Worm (Caenorhabditis elegans): ENCODE data around the gene far-1.

The far-1 gene

ce11 chrIII:9114076-9114475 is 33.1 kb upstream of the far-1 start:
- TF ChIP-seq tlp-1 (tag; optimal IDR thresholded peaks at IDR 0.05): no peak
- peak; percentile 0 for TF ChIP-seq blmp-1 (tag; optimal IDR thresholded peaks at IDR 0.05)

- TF ChIP-seq dsc-1 (tag; optimal IDR thresholded peaks at IDR 0.05) (no peak), nhr-84 (tag; optimal IDR thresholded peaks at IDR 0.05) (no peak), ama-1 (optimal IDR thresholded peaks at IDR 0.05) (no peak), xbp-1 (tag; optimal IDR thresholded peaks at IDR 0.05) (no peak), zip-4 (GFP tag; optimal IDR thresholded peaks at IDR 0.05) (no peak), blmp-1 (tag; optimal IDR thresholded peaks at IDR 0.05) (peak; percentile 23), snpc-4 (tag; optimal IDR thresholded peaks at IDR 0.05) (no peak), nhr-237 (tag; optimal IDR thresholded peaks at IDR 0.05) (no peak), vab-15 (tag; optimal IDR thresholded peaks at IDR 0.05) (no peak), C16A3.4 (tag; optimal IDR thresholded peaks at IDR 0.05) (no peak), efl-1 (optimal IDR thresholded peaks at IDR 0.05) (no peak), efl-1 (GFP tag; optimal IDR thresholded peaks at IDR 0.05 in 1 of 2) (peak; percentile 43 to 85), lin-13 (GFP tag; optimal IDR thresholded peaks at IDR 0.05) (no peak)
These were observed 31.5 kb upstream of the far-1 start for ce11 chrIII:9112479-9112878.

ce11 chrIII:9110914-9111313 is 29.9 kb upstream of the far-1 start:
- TF ChIP-seq lsy-2 (tag; optimal IDR thresholded peaks at IDR 0.05) (peak in 1 of 2 experiments; percentile 19), isw-1 (GFP tag; IDR thresholded peaks at IDR 0.05) (peak; percentile 21; the same call in 1 of the 2 replicates), efl-1 (optimal IDR thresholded peaks at IDR 0.05) (peak in 1 of 2 experiments; percentile 25), efl-1 (GFP tag; optimal IDR thresholded peaks at IDR 0.05 in 1 of 2) (peak in 1 of 2 experiments; percentile 10), nhr-71 (tag; optimal IDR thresholded peaks at IDR 0.05) (peak; percentile 27), dpl-1 (GFP tag; optimal IDR thresholded peaks at IDR 0.05) (peak in 1 of 3 experiments; percentile 11), lin-14 (GFP tag; optimal IDR thresholded peaks at IDR 0.05) (peak; percentile 10), nhr-47 (tag; optimal IDR thresholded peaks at IDR 0.05) (peak; percentile 12), fkh-8 (tag; optimal IDR thresholded peaks at IDR 0.05) (peak; percentile 16)

- TF ChIP-seq blmp-1 (tag; optimal IDR thresholded peaks at IDR 0.05) (peak; percentile 46), elt-2 (tag; optimal IDR thresholded peaks at IDR 0.05) (peak; percentile 28), nhr-85 (tag) (peak; percentile 53), nhr-28 (tag; optimal IDR thresholded peaks at IDR 0.05) (no peak), lin-14 (GFP tag; optimal IDR thresholded peaks at IDR 0.05) (peak; percentile 22), efl-3 (GFP tag; optimal IDR thresholded peaks at IDR 0.05) (no peak)
These were observed 29.3 kb upstream of the far-1 start for ce11 chrIII:9110270-9110669.

ce11 chrIII:9109726-9110125 is 28.7 kb upstream of the far-1 start:
- TF ChIP-seq mab-9 (GFP tag; IDR thresholded peaks at IDR 0.05) (no peak), snu-23 (GFP tag; optimal IDR thresholded peaks at IDR 0.05) (no peak), fos-1 (tag; optimal IDR thresholded peaks at IDR 0.05) (no peak), ztf-4 (tag; optimal IDR thresholded peaks at IDR 0.05) (no peak), efl-1 (optimal IDR thresholded peaks at IDR 0.05) (no peak), efl-1 (GFP tag; optimal IDR thresholded peaks at IDR 0.05 in 1 of 2) (peak in 1 of 2 experiments; percentile 83), nhr-11 (tag; optimal IDR thresholded peaks at IDR 0.05) (no peak), efl-3 (GFP tag; optimal IDR thresholded peaks at IDR 0.05) (no peak)

- TF ChIP-seq nhr-85 (tag): no peak
These were observed 28.2 kb upstream of the far-1 start, which contains the start of gene cya-1 for ce11 chrIII:9109172-9109571. TSS of gene cya-1 (minus strand) at chrIII:9109272.

- TF ChIP-seq elt-3 (tag; optimal IDR thresholded peaks at IDR 0.05) (peak in 1 of 6 experiments; percentile 61), lir-3 (tag; optimal IDR thresholded peaks at IDR 0.05; ENCODE audit: poor library complexity) (no peak), nhr-85 (tag) (peak; percentile 55), snpc-4 (tag; optimal IDR thresholded peaks at IDR 0.05) (no peak), blmp-1 (tag; optimal IDR thresholded peaks at IDR 0.05) (peak; percentile 51), lin-14 (GFP tag; optimal IDR thresholded peaks at IDR 0.05) (peak; percentile 6)
These were observed 24.7 kb upstream of the far-1 start for ce11 chrIII:9105653-9106052.
